Worm (Caenorhabditis elegans): Measurements from ENCODE around the gene C15H9.4.

The C15H9.4 gene

ce11 chrX:6052744-6053143 lies 44.7 kb upstream of the C15H9.4 start, which contains the start of gene C45B2.6 (continued):
- TF ChIP-seq ztf-11 (tag; optimal IDR thresholded peaks at IDR 0.05) (no peak), mdl-1 (tag; optimal IDR thresholded peaks at IDR 0.05) (no peak), nhr-67 (tag; optimal IDR thresholded peaks at IDR 0.05) (no peak), fkh-10 (GFP tag; optimal IDR thresholded peaks at IDR 0.05) (no peak), elt-2 (tag; optimal IDR thresholded peaks at IDR 0.05) (no peak), fos-1 (tag; optimal IDR thresholded peaks at IDR 0.05) (no peak), hmg-11 (tag; optimal IDR thresholded peaks at IDR 0.05) (peak; percentile 29), nhr-43 (tag; optimal IDR thresholded peaks at IDR 0.05; ENCODE audit: poor library complexity, severe bottlenecking) (no peak), nhr-25 (tag; optimal IDR thresholded peaks at IDR 0.05) (peak; percentile 15), ceh-16 (tag; optimal IDR thresholded peaks at IDR 0.05) (no peak), nhr-12 (tag; optimal IDR thresholded peaks at IDR 0.05) (no peak), mml-1 (tag; optimal IDR thresholded peaks at IDR 0.05) (no peak), ceh-28 (tag; optimal IDR thresholded peaks at IDR 0.05) (no peak)

ce11 chrX:6057580-6058305 lies 39.7 kb upstream of the C15H9.4 start, which contains the start of gene gln-1:
Gene gln-1 (plus strand): TSS chrX:6058255.
- TF ChIP-seq elt-1 (tag; optimal IDR thresholded peaks at IDR 0.05) (no peak), jun-1 (tag; optimal IDR thresholded peaks at IDR 0.05) (peak; percentile 47), skn-1 (tag; optimal IDR thresholded peaks at IDR 0.05) (no peak), nfya-1 (tag; optimal IDR thresholded peaks at IDR 0.05; ENCODE audit: insufficient read depth) (peak; percentile 8), pqm-1 (tag; optimal IDR thresholded peaks at IDR 0.05) (peak; percentile 87), aly-2 (tag; optimal IDR thresholded peaks at IDR 0.05) (no peak), elt-2 (tag; optimal IDR thresholded peaks at IDR 0.05) (peak; percentile 87), pha-4 (tag; optimal IDR thresholded peaks at IDR 0.05) (peak; percentile 64)

- no peak for TF ChIP-seq nhr-12 (tag; optimal IDR thresholded peaks at IDR 0.05)
- TF ChIP-seq nhr-237 (tag; optimal IDR thresholded peaks at IDR 0.05), result no peak
- TF ChIP-seq elt-2 (tag; optimal IDR thresholded peaks at IDR 0.05), result peak; percentile 98
- no peak for TF ChIP-seq tbx-2 (tag; optimal IDR thresholded peaks at IDR 0.05)
- TF ChIP-seq skn-1 (tag; optimal IDR thresholded peaks at IDR 0.05), result peak; percentile 2
- TF ChIP-seq jun-1 (tag; optimal IDR thresholded peaks at IDR 0.05), result peak; percentile 15
- TF ChIP-seq nhr-76 (tag; optimal IDR thresholded peaks at IDR 0.05), result no peak
- TF ChIP-seq fkh-10 (GFP tag; optimal IDR thresholded peaks at IDR 0.05), result no peak
- no peak for TF ChIP-seq snpc-4 (tag; optimal IDR thresholded peaks at IDR 0.05)
- TF ChIP-seq pqm-1 (tag; optimal IDR thresholded peaks at IDR 0.05), result peak; percentile 55
- TF ChIP-seq elt-1 (tag; optimal IDR thresholded peaks at IDR 0.05), result no peak
- TF ChIP-seq sea-2 (GFP tag; optimal IDR thresholded peaks at IDR 0.05), result no peak
- TF ChIP-seq nhr-67 (tag; optimal IDR thresholded peaks at IDR 0.05), result no peak
Observed at ce11 chrX:6059163-6059782, 38.2 kb upstream of the C15H9.4 start.

- TF ChIP-seq fkh-10 (GFP tag; optimal IDR thresholded peaks at IDR 0.05), result no peak
- TF ChIP-seq nhr-23 (tag; optimal IDR thresholded peaks at IDR 0.05), result peak; percentile 63
- TF ChIP-seq nhr-25 (tag; optimal IDR thresholded peaks at IDR 0.05), result peak; percentile 50
- no peak for TF ChIP-seq nhr-12 (tag; optimal IDR thresholded peaks at IDR 0.05)
Observed at ce11 chrX:6064385-6064784, 33.1 kb upstream of the C15H9.4 start.

ce11 chrX:6065936-6066452 lies 31.4 kb upstream of the C15H9.4 start, which contains the start of gene ptr-4:
Gene ptr-4 (minus strand): TSS chrX:6065986.
- TF ChIP-seq nfya-1 (tag; optimal IDR thresholded peaks at IDR 0.05; ENCODE audit: insufficient read depth), result no peak
- TF ChIP-seq nhr-25 (tag; optimal IDR thresholded peaks at IDR 0.05), result peak; percentile 13
- TF ChIP-seq mml-1 (tag; optimal IDR thresholded peaks at IDR 0.05), result no peak
- no peak for TF ChIP-seq nhr-77 (tag; optimal IDR thresholded peaks at IDR 0.05)
- TF ChIP-seq lsy-12 (tag; optimal IDR thresholded peaks at IDR 0.05), result no peak

ce11 chrX:6066618-6067017 lies 30.8 kb upstream of the C15H9.4 start:
- TF ChIP-seq mdl-1 (tag; optimal IDR thresholded peaks at IDR 0.05), result no peak
- no peak for TF ChIP-seq jun-1 (tag; optimal IDR thresholded peaks at IDR 0.05)
- peak; percentile 79 for TF ChIP-seq nhr-23 (tag; optimal IDR thresholded peaks at IDR 0.05)
- no peak for TF ChIP-seq pha-4 (tag; optimal IDR thresholded peaks at IDR 0.05)
- no peak for TF ChIP-seq nhr-11 (tag; optimal IDR thresholded peaks at IDR 0.05)
- no peak for TF ChIP-seq sea-2 (GFP tag; optimal IDR thresholded peaks at IDR 0.05)
- no peak for TF ChIP-seq elt-3 (tag; optimal IDR thresholded peaks at IDR 0.05)
